Worm (Caenorhabditis elegans): Measurements from ENCODE around the gene C41H7.9.

The C41H7.9 gene

DNA sequence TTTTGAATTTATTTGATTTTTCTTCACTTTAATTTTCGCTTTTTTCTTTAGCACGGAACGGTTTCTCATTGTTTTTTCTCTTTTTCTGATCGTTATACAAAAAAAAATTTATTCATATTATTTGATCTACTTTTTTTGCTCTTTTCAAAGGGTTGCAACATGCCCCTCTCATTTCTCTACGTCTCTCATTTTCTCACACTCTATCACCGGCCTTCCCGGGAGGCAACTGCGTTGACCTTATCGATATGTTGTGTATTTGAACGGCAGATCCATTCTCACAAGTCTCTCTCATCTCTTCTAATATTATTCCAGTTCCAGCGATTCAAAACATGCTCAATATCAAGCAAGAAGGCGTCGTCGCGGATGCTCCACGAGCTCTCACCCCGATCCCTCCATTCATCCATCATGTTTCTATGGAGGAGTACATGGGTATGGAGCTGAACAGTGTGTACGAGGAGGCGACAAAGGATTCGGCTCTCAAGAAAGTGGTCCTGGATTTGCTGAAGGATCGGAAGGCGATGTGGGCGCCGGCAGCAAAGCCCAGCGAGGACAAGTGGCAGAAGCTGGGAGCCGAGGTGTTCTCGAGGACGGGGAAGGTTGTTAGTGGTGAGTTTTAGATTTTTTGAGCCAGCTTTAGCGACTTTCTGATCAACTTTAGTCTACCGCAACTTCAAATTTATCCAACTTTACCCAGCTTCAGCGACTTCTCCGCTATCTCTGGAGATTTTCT is 11.3 kb downstream of the C41H7.9 start, which contains the start of gene lido-9:
TSS of gene lido-9 (plus strand) at position 234 of the 730 bp plus-strand sequence.
- TF ChIP-seq set-16 (GFP tag; IDR thresholded peaks at IDR 0.05) = peak; percentile 67
- TF ChIP-seq T20F7.1 (GFP tag; optimal IDR thresholded peaks at IDR 0.05) = no peak
- 0 out of 2 replicates have a peak, but pooled peaks have one; percentile 4 for TF ChIP-seq dmd-8 (GFP tag; IDR thresholded peaks at IDR 0.05)
- no peak for TF ChIP-seq Y105C5A.15 (GFP tag; IDR thresholded peaks at IDR 0.05)
- peak; percentile 38 for TF ChIP-seq duxl-1 (tag; optimal IDR thresholded peaks at IDR 0.05; ENCODE audit: poor library complexity)

DNA sequence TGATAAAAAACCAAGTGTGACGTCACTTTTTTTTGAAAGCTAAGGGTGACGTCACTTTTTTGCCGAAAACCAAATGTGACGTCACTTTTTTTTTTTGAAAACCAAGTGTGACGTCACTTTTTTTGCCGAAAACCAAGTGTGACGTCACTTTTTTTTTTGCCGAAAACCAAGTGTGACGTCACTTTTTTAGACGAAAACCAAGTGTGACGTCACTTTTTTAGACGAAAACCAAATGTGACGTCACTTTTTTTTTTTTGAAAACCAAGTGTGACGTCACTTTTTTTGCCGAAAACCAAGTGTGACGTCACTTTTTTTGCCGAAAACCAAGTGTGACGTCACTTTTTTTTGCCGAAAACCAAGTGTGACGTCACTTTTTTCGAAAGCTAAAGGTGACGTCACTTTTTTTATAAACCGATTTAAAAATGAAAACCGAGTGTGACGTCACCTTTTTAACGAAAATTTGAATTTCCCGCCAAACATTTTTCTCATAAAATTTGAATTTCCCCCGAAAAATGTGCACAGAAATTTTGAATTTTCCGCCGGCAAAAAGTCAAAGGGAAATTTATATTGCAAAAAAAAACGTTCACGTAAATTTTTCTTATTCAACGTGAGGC is 14.1 kb downstream of the C41H7.9 start:
- TF ChIP-seq duxl-1 (tag; optimal IDR thresholded peaks at IDR 0.05; ENCODE audit: poor library complexity) (peak; percentile 16), lim-7 (GFP tag; IDR thresholded peaks at IDR 0.05) (no peak)

DNA sequence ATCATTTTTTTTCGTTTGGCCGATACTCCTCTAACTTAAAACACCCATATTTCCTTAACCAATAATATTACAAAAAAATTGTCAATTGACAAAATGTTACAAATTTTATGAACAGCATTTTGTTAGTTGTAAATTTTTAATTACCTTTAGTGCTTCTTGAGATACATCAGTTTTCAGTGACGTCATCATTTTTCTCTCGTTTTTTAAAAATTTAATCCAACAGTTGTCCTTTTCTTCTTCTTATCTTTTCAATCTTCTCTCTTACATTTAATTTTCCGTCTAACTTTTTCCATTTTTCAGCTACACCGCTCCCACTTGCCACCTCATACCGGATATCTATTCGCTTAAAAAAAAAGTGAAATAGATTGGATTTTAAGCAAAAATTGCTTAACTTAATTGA is 15.3 kb downstream of the C41H7.9 start, which contains the start of gene lido-8:
TSS of gene lido-8 (plus strand) at position 301 of the 400 bp plus-strand sequence.
- TF ChIP-seq nhr-6 (tag; optimal IDR thresholded peaks at IDR 0.05) = no peak
- TF ChIP-seq aha-1 (tag) = peak; percentile 52
- no peak for TF ChIP-seq lin-13 (GFP tag; optimal IDR thresholded peaks at IDR 0.05)

DNA sequence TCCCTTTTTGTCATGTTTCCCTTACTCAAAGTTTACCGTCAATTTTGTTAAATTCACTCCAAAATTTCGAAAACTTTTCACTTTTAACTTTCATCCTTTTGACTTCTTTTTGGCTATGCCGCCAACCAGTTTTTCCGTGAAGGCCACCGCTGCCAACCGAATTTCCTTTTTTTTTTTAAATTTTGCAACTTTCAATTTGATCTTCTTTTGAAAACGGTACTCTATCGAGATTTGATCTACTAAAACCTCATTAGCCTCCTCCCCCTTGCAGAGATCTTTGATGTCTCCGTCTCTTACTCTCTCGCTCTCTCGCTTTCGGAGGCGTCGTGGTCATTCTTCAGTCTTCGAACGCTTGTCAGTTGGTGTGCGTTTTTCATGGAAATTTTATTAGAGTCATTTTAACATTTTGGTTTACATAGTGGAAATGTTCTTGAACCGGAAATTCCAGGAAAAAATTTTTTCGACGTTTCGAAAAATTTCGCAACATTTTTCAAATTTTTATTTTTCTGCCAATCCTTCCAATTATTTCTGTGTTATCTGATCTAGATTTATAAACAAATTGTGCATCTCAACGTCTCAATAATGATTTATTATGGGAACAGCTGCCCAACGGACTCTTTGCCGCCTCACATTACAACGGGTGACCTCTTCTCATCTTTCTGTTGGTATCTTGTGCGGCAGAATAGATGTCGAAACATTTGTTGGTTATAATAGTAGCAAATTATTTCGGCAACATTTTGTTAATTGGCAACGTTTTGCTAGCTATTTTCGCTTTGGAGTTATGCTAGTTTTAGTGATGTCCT is 17.2 kb downstream of the C41H7.9 start:
- TF ChIP-seq D1046.2 (GFP tag; IDR thresholded peaks at IDR 0.05) (no peak), gei-8 (GFP tag; optimal IDR thresholded peaks at IDR 0.05) (no peak), daf-19 (GFP tag; conservative IDR thresholded peaks at IDR 0.05) (no peak), ceh-20 (GFP tag; IDR thresholded peaks at IDR 0.05) (0 out of 2 replicates have a peak, but pooled peaks have one; percentile 10), F37D6.2 (tag; optimal IDR thresholded peaks at IDR 0.05) (no peak), nhr-77 (tag; optimal IDR thresholded peaks at IDR 0.05) (no peak), dve-1 (tag; optimal IDR thresholded peaks at IDR 0.05; ENCODE audit: insufficient read depth) (no peak), mep-1 (tag; optimal IDR thresholded peaks at IDR 0.05) (no peak), aha-1 (tag) (peak; percentile 77), nhr-10 (tag; optimal IDR thresholded peaks at IDR 0.05) (no peak), unc-130 (GFP tag; optimal IDR thresholded peaks at IDR 0.05) (no peak), lin-15B (tag; optimal IDR thresholded peaks at IDR 0.05) (no peak)

DNA sequence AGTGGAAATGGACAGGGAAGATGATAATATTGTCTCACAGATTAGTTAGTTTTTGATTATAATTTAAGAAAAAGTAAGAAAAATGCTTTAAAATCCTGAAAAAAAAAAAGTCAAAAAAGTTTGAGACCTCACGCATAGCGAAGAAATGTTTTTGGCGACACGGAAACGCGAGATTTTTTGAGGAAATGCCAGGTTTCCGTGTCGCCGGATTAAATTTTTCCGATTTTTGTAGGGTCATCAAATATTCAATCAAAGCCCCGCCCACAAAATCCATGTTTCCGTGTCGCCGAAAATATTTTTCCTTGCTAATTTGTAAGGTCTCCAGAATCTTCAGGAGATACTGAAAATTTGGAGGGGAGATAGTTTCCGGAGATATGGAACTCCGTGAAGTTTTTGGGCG is 19.7 kb downstream of the C41H7.9 start:
- TF ChIP-seq jun-1 (tag; optimal IDR thresholded peaks at IDR 0.05) (no peak), ces-1 (GFP tag; optimal IDR thresholded peaks at IDR 0.05) (no peak), mes-2 (tag; optimal IDR thresholded peaks at IDR 0.05; ENCODE audit: poor library complexity, severe bottlenecking) (peak; percentile 53)

DNA sequence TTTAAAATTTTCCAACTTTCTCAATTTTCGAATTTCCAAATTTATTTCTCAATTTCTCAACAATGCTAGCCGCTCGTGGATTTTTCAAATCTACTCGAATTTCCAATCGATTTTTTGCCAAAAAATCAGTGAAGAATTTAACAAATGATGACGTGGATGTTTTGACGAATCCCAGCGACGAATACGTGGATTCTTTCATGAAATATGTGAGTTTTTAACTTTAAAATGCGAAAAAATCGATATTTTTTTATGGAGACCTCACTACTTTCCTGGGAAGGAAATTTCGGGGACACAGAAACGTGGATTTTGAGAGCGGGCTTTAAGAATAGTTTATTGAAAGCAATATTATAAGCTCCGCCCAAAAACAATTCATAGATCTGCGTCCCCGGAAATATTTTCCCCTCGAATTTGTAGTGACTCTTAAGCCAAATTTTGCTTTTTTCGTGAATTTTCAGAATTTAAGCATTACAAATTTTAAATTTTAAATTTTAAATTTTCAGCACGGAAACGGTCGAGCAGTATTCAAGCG is 20.4 kb downstream of the C41H7.9 start, which contains the start of gene K08A2.2:
TSS of gene K08A2.2 (plus strand) at position 51 of the 529 bp plus-strand sequence.
- TF ChIP-seq ceh-82 (tag; optimal IDR thresholded peaks at IDR 0.05) (no peak), hmg-1.1 (GFP tag; IDR thresholded peaks at IDR 0.05) (no peak), daf-12 (tag; optimal IDR thresholded peaks at IDR 0.05) (no peak), ctbp-1 (GFP tag; IDR thresholded peaks at IDR 0.05) (no peak), skn-1 (tag; optimal IDR thresholded peaks at IDR 0.05) (no peak), unc-39 (tag; optimal IDR thresholded peaks at IDR 0.05) (no peak), daf-16 (GFP tag; optimal IDR thresholded peaks at IDR 0.05) (no peak), daf-16 (tag; optimal IDR thresholded peaks at IDR 0.05) (no peak), lin-38 (GFP tag; IDR thresholded peaks at IDR 0.05) (no peak), ceh-44 (GFP tag; IDR thresholded peaks at IDR 0.05) (0 out of 2 replicates have a peak, but pooled peaks have one; percentile 46), pqm-1 (tag; optimal IDR thresholded peaks at IDR 0.05) (no peak), egl-43 (GFP tag; IDR thresholded peaks at IDR 0.05) (no peak), fos-1 (tag; optimal IDR thresholded peaks at IDR 0.05) (no peak), unc-130 (GFP tag; optimal IDR thresholded peaks at IDR 0.05) (peak; percentile 31), ces-1 (GFP tag; optimal IDR thresholded peaks at IDR 0.05) (no peak), D1046.2 (GFP tag; IDR thresholded peaks at IDR 0.05) (no peak), dpl-1 (GFP tag; optimal IDR thresholded peaks at IDR 0.05) (no peak), zag-1 (tag; optimal IDR thresholded peaks at IDR 0.05) (no peak), mes-2 (tag; optimal IDR thresholded peaks at IDR 0.05; ENCODE audit: poor library complexity, severe bottlenecking) (peak; percentile 91), dmd-8 (GFP tag; IDR thresholded peaks at IDR 0.05) (no peak)

Measured in whole organism, L4 larva.